Worm (Caenorhabditis elegans): Measurements from ENCODE around the gene C38C6.3.

The C38C6.3 gene

ce11 chrII:14645290-14645689 lies 12.4 kb downstream of the C38C6.3 start (continued):
- TF ChIP-seq nhr-12 (tag; optimal IDR thresholded peaks at IDR 0.05): no peak
- TF ChIP-seq ceh-90 (tag; optimal IDR thresholded peaks at IDR 0.05): no peak
- no peak for TF ChIP-seq ces-1 (GFP tag; optimal IDR thresholded peaks at IDR 0.05)
- TF ChIP-seq swsn-7 (tag; optimal IDR thresholded peaks at IDR 0.05): peak; percentile 46
- TF ChIP-seq elt-2 (tag; optimal IDR thresholded peaks at IDR 0.05): no peak
- peak; percentile 45 for TF ChIP-seq nhr-20 (tag; optimal IDR thresholded peaks at IDR 0.05)
- no peak for TF ChIP-seq ets-5 (GFP tag; IDR thresholded peaks at IDR 0.05)
- TF ChIP-seq irx-1 (tag; optimal IDR thresholded peaks at IDR 0.05): peak; percentile 12
- no peak for TF ChIP-seq skn-1 (tag; optimal IDR thresholded peaks at IDR 0.05)
- no peak for TF ChIP-seq efl-3 (GFP tag; optimal IDR thresholded peaks at IDR 0.05)
- TF ChIP-seq fos-1 (tag; optimal IDR thresholded peaks at IDR 0.05): peak; percentile 5
- TF ChIP-seq ceh-63 (GFP tag; optimal IDR thresholded peaks at IDR 0.05): no peak
- TF ChIP-seq tbx-2 (tag; optimal IDR thresholded peaks at IDR 0.05): peak; percentile 52
- TF ChIP-seq ztf-4 (tag; optimal IDR thresholded peaks at IDR 0.05): peak; percentile 6
- TF ChIP-seq lin-13 (GFP tag; optimal IDR thresholded peaks at IDR 0.05): no peak
- peak; percentile 68 for TF ChIP-seq snu-23 (GFP tag; optimal IDR thresholded peaks at IDR 0.05)
- TF ChIP-seq blmp-1 (tag; optimal IDR thresholded peaks at IDR 0.05): peak; percentile 71
- no peak for TF ChIP-seq isw-1 (GFP tag; IDR thresholded peaks at IDR 0.05)
- TF ChIP-seq nhr-71 (tag; optimal IDR thresholded peaks at IDR 0.05): peak; percentile 72
- no peak for TF ChIP-seq pag-3 (tag; optimal IDR thresholded peaks at IDR 0.05; ENCODE audit: borderline replicate concordance, insufficient read depth)
- TF ChIP-seq ztf-11 (tag; optimal IDR thresholded peaks at IDR 0.05): no peak
- TF ChIP-seq unc-62 (GFP tag; optimal IDR thresholded peaks at IDR 0.05): no peak
- peak; percentile 91 for TF ChIP-seq lin-39 (tag; optimal IDR thresholded peaks at IDR 0.05)
- peak; percentile 74 for TF ChIP-seq snpc-4 (tag; optimal IDR thresholded peaks at IDR 0.05)
- TF ChIP-seq unc-86 (tag; optimal IDR thresholded peaks at IDR 0.05): no peak
- TF ChIP-seq lir-3 (tag; optimal IDR thresholded peaks at IDR 0.05; ENCODE audit: poor library complexity): no peak
- TF ChIP-seq ceh-82 (tag; optimal IDR thresholded peaks at IDR 0.05): peak in 2 of 3 experiments; percentile 16 to 47
- TF ChIP-seq nhr-77 (tag; optimal IDR thresholded peaks at IDR 0.05): peak; percentile 14
- no peak for TF ChIP-seq lin-15B (tag; optimal IDR thresholded peaks at IDR 0.05)
- TF ChIP-seq mdl-1 (tag; optimal IDR thresholded peaks at IDR 0.05): peak in 1 of 2 experiments; percentile 23
- no peak for TF ChIP-seq egl-27 (tag; optimal IDR thresholded peaks at IDR 0.05)
- TF ChIP-seq sox-4 (tag; optimal IDR thresholded peaks at IDR 0.05): no peak
- no peak for TF ChIP-seq pqm-1 (tag; optimal IDR thresholded peaks at IDR 0.05)
- no peak for TF ChIP-seq nhr-76 (tag; optimal IDR thresholded peaks at IDR 0.05)
- no peak for TF ChIP-seq zag-1 (tag; optimal IDR thresholded peaks at IDR 0.05)
- peak; percentile 3 for TF ChIP-seq C16A3.4 (tag; optimal IDR thresholded peaks at IDR 0.05)
- peak; percentile 12 to 21 (median 14) for TF ChIP-seq dpl-1 (GFP tag; optimal IDR thresholded peaks at IDR 0.05)
- TF ChIP-seq nhr-237 (tag; optimal IDR thresholded peaks at IDR 0.05): no peak
- TF ChIP-seq nhr-19 (GFP tag; conservative IDR thresholded peaks at IDR 0.05): peak; percentile 24; the same call in 1 of the 2 replicates
- TF ChIP-seq fkh-4 (tag; optimal IDR thresholded peaks at IDR 0.05; ENCODE audit: borderline replicate concordance): peak; percentile 28
- TF ChIP-seq unc-98 (GFP tag; IDR thresholded peaks at IDR 0.05): no peak
- TF ChIP-seq nhr-85 (tag): no peak
- TF ChIP-seq nhr-47 (tag; optimal IDR thresholded peaks at IDR 0.05): peak; percentile 35
- TF ChIP-seq alr-1 (tag; optimal IDR thresholded peaks at IDR 0.05; ENCODE audit: borderline replicate concordance): no peak

ce11 chrII:14647550-14647949 lies 14.6 kb downstream of the C38C6.3 start:
- TF ChIP-seq unc-86 (tag; optimal IDR thresholded peaks at IDR 0.05): no peak
- TF ChIP-seq efl-1 (optimal IDR thresholded peaks at IDR 0.05): no peak
- peak in 1 of 2 experiments; percentile 87 for TF ChIP-seq efl-1 (GFP tag; optimal IDR thresholded peaks at IDR 0.05 in 1 of 2)
- no peak for TF ChIP-seq ceh-88 (GFP tag; IDR thresholded peaks at IDR 0.05)
